Fruit fly (Drosophila melanogaster): ENCODE data around the gene CG32081.

dm6 chr3L:10997240-10997830 lies 30.0 kb upstream of the CG32081 start:
- no peak for TF ChIP-seq btn (GFP tag; optimal IDR thresholded peaks at IDR 0.05)
- TF ChIP-seq twi (tag; optimal IDR thresholded peaks at IDR 0.05) = no peak
- no peak for TF ChIP-seq CG17829 (tag; optimal IDR thresholded peaks at IDR 0.05)
- no peak for TF ChIP-seq sob (GFP tag; IDR thresholded peaks at IDR 0.05)
- no peak for TF ChIP-seq CG42726 (GFP tag; IDR thresholded peaks at IDR 0.05; ENCODE audit: partially characterized antibody)

Measured in whole organism, embryonic.